Worm (Caenorhabditis elegans) whole organism, L1 larva: Measurements from ENCODE around the gene elt-6.
A peak's percentile ranks its signal among the peaks of the same experiment; 100 is the strongest.

Experiments
- C04F5.9 ChIP-seq: sonication (generic microtip); optimal IDR thresholded peaks from 2 replicates; lab custom pipeline; 2016; ENCODE audit warnings: missing genetic modification characterization, missing compliant biosample characterization
- C34B4.2 ChIP-seq: sonication (generic microtip); optimal IDR thresholded peaks from 2 replicates; lab custom pipeline; 2017; ENCODE audit warnings: mild to moderate bottlenecking, missing genetic modification characterization, missing compliant biosample characterization
- aha-1 ChIP-seq: fragments of 150-350 bp; optimal IDR thresholded peaks from 2 replicates; lab custom pipeline; 2014; ENCODE audit warnings: missing biosample characterization, missing genetic modification characterization
- alr-1 ChIP-seq: fragments of 200-800 bp; sonication (Bioruptor generic); optimal IDR thresholded peaks from 2 replicates; lab custom pipeline; 2018; ENCODE audit warnings: borderline replicate concordance, mild to moderate bottlenecking, missing genetic modification characterization, missing compliant biosample characterization
- ama-1 ChIP-seq: fragments of 150-350 bp; optimal IDR thresholded peaks from 2 replicates; lab custom pipeline; 2014
- ceh-8 ChIP-seq: fragments of 200-800 bp; sonication (Bioruptor generic); optimal IDR thresholded peaks from 2 replicates; lab custom pipeline; 2018; ENCODE audit warnings: mild to moderate bottlenecking, missing genetic modification characterization, moderate library complexity, missing compliant biosample characterization
- ceh-82 ChIP-seq, 3 experiments: fragments of 150-350 bp in 1 of 3; sonication (generic microtip) in 2 of 3; optimal IDR thresholded peaks; 2 replicates each; lab custom pipeline; 2014 to 2017; ENCODE audit warnings: missing biosample characterization in 3 of 3, missing genetic modification characterization in 3 of 3
- ceh-88 ChIP-seq: fragments of 200-800 bp; sonication (Bioruptor generic); IDR thresholded peaks from 2 replicates; pipeline ENCODE4 v1.3.6; 2022; ENCODE audit warnings: missing genetic modification characterization, missing compliant biosample characterization
- ces-1 ChIP-seq: fragments of 150-350 bp; optimal IDR thresholded peaks from 2 replicates; lab custom pipeline; 2014; ENCODE audit warnings: missing biosample characterization, missing genetic modification reagents, missing genetic modification characterization
- efl-1 ChIP-seq, 4 experiments: fragments of 150-350 bp; optimal IDR thresholded peaks in 3 of 4; peaks in 1 of 4; 1 replicate in 1 of 4; 2 replicates in 3 of 4; lab custom pipeline; 2014; ENCODE audit warnings: missing biosample characterization in 2 of 4, missing genetic modification characterization in 2 of 4, missing genetic modification reagents in 2 of 4
- efl-3 ChIP-seq: fragments of 200-800 bp; sonication (Bioruptor generic); optimal IDR thresholded peaks from 2 replicates; lab custom pipeline; 2018; ENCODE audit warnings: mild to moderate bottlenecking, missing genetic modification characterization, missing compliant biosample characterization
- elt-2 ChIP-seq: sonication (generic microtip); optimal IDR thresholded peaks from 2 replicates; lab custom pipeline; 2016; ENCODE audit warnings: missing genetic modification characterization, mild to moderate bottlenecking, inconsistent platforms, missing compliant biosample characterization, missing genetic modification reagents
- elt-3 ChIP-seq, 6 experiments: fragments of 150-350 bp in 1 of 6; sonication (generic microtip); optimal IDR thresholded peaks; 2 replicates each; lab custom pipeline; 2017 to 2018; ENCODE audit warnings: missing biosample characterization in 6 of 6, missing genetic modification characterization in 6 of 6, inconsistent platforms in 1 of 6
- ets-5 ChIP-seq: fragments of 200-800 bp; sonication (Bioruptor generic); IDR thresholded peaks from 2 replicates; pipeline ENCODE4 v1.3.6; 2022; ENCODE audit warnings: missing genetic modification characterization, missing compliant biosample characterization
- fkh-10 ChIP-seq: sonication (generic microtip); optimal IDR thresholded peaks from 2 replicates; lab custom pipeline; 2017; ENCODE audit warnings: missing biosample characterization, missing genetic modification reagents, missing genetic modification characterization
- fkh-4 ChIP-seq: sonication (generic microtip); optimal IDR thresholded peaks from 2 replicates; lab custom pipeline; 2016; ENCODE audit warnings: missing compliant biosample characterization, missing genetic modification characterization, borderline replicate concordance
- fos-1 ChIP-seq: fragments of 150-350 bp; optimal IDR thresholded peaks from 2 replicates; lab custom pipeline; 2014; ENCODE audit warnings: missing biosample characterization, missing genetic modification characterization
- hlh-17 ChIP-seq: fragments of 200-800 bp; sonication (Bioruptor generic); optimal IDR thresholded peaks from 2 replicates; lab custom pipeline; 2018; ENCODE audit warnings: missing genetic modification characterization, mild to moderate bottlenecking, missing compliant biosample characterization, moderate library complexity, borderline replicate concordance
- irx-1 ChIP-seq: sonication (generic microtip); optimal IDR thresholded peaks from 2 replicates; lab custom pipeline; 2016; ENCODE audit warnings: missing genetic modification characterization, missing compliant biosample characterization
- isw-1 ChIP-seq: fragments of 200-800 bp; sonication (Bioruptor generic); IDR thresholded peaks from 2 replicates; pipeline ENCODE4 v1.3.6; 2022; ENCODE audit warnings: missing genetic modification characterization, missing compliant biosample characterization
- jun-1 ChIP-seq: fragments of 150-350 bp; optimal IDR thresholded peaks from 2 replicates; lab custom pipeline; 2014; ENCODE audit warnings: missing biosample characterization, missing genetic modification reagents, missing genetic modification characterization
- lin-14 ChIP-seq: fragments of 200-800 bp; sonication (Bioruptor generic); optimal IDR thresholded peaks from 2 replicates; lab custom pipeline; 2018; ENCODE audit warnings: mild to moderate bottlenecking, missing genetic modification characterization, moderate library complexity, missing compliant biosample characterization
- lin-35 ChIP-seq, 2 experiments: fragments of 150-350 bp; optimal IDR thresholded peaks; 2 replicates each; lab custom pipeline; 2014; ENCODE audit warnings: missing biosample characterization in 2 of 2, missing genetic modification characterization in 2 of 2, missing genetic modification reagents in 2 of 2
- lsy-2 ChIP-seq, 2 experiments: fragments of 150-350 bp; optimal IDR thresholded peaks; 2 replicates each; lab custom pipeline; 2014; ENCODE audit warnings: missing biosample characterization in 2 of 2, missing genetic modification characterization in 2 of 2
- mdl-1 ChIP-seq, 2 experiments: fragments of 150-350 bp; optimal IDR thresholded peaks; 2 replicates each; lab custom pipeline; 2014 to 2017; ENCODE audit warnings: missing biosample characterization in 2 of 2, missing genetic modification characterization in 2 of 2, inconsistent platforms in 1 of 2
- mep-1 ChIP-seq: fragments of 150-350 bp; optimal IDR thresholded peaks from 2 replicates; lab custom pipeline; 2014; ENCODE audit warnings: missing biosample characterization, missing genetic modification characterization
- nhr-19 ChIP-seq: fragments of 200-800 bp; sonication (Bioruptor generic); conservative IDR thresholded peaks from 2 replicates; pipeline ENCODE4 v1.3.6; 2022; ENCODE audit warnings: missing genetic modification characterization, missing compliant biosample characterization
- nhr-20 ChIP-seq: sonication (generic microtip); optimal IDR thresholded peaks from 2 replicates; lab custom pipeline; 2016; ENCODE audit warnings: mild to moderate bottlenecking, missing genetic modification characterization, missing compliant biosample characterization
- nhr-237 ChIP-seq: fragments of 150-350 bp; optimal IDR thresholded peaks from 2 replicates; lab custom pipeline; 2014; ENCODE audit warnings: missing biosample characterization, missing genetic modification characterization
- nhr-71 ChIP-seq: sonication (generic microtip); optimal IDR thresholded peaks from 2 replicates; lab custom pipeline; 2016; ENCODE audit warnings: mild to moderate bottlenecking, missing genetic modification characterization, moderate library complexity, missing compliant biosample characterization
- nhr-76 ChIP-seq: sonication (generic microtip); optimal IDR thresholded peaks from 2 replicates; lab custom pipeline; 2017; ENCODE audit warnings: missing biosample characterization, missing genetic modification characterization
- nhr-90 ChIP-seq: sonication (generic microtip); optimal IDR thresholded peaks from 2 replicates; lab custom pipeline; 2016; ENCODE audit warnings: mild to moderate bottlenecking, missing genetic modification characterization, missing compliant biosample characterization; ENCODE audit not compliant: poor library complexity
- pag-3 ChIP-seq: sonication (generic microtip); optimal IDR thresholded peaks from 2 replicates; lab custom pipeline; 2017; ENCODE audit warnings: missing genetic modification characterization, mild to moderate bottlenecking, missing compliant biosample characterization, antibody characterized with exemption, borderline replicate concordance; ENCODE audit not compliant: insufficient read depth
- pax-3 ChIP-seq: fragments of 200-800 bp; sonication (Bioruptor generic); optimal IDR thresholded peaks from 2 replicates; lab custom pipeline; 2018; ENCODE audit warnings: mild to moderate bottlenecking, missing genetic modification characterization, moderate library complexity, missing compliant biosample characterization
- pqm-1 ChIP-seq: sonication (generic microtip); optimal IDR thresholded peaks from 3 replicates; lab custom pipeline; 2017; ENCODE audit warnings: missing biosample characterization, missing genetic modification characterization
- skn-1 ChIP-seq: fragments of 150-350 bp; optimal IDR thresholded peaks from 2 replicates; lab custom pipeline; 2014; ENCODE audit warnings: missing biosample characterization, missing genetic modification characterization
- snpc-4 ChIP-seq: fragments of 150-350 bp; optimal IDR thresholded peaks from 2 replicates; lab custom pipeline; 2014; ENCODE audit warnings: missing biosample characterization, missing genetic modification characterization
- snu-23 ChIP-seq: sonication (generic microtip); optimal IDR thresholded peaks from 2 replicates; lab custom pipeline; 2016; ENCODE audit warnings: missing genetic modification characterization, missing compliant biosample characterization
- sox-4 ChIP-seq: sonication (generic microtip); optimal IDR thresholded peaks from 2 replicates; lab custom pipeline; 2016; ENCODE audit warnings: missing genetic modification characterization, missing compliant biosample characterization
- sptf-1 ChIP-seq: fragments of 150-350 bp; optimal IDR thresholded peaks from 2 replicates; lab custom pipeline; 2014; ENCODE audit warnings: missing biosample characterization, missing genetic modification characterization
- sup-37 ChIP-seq: fragments of 200-800 bp; sonication (Bioruptor generic); optimal IDR thresholded peaks from 2 replicates; lab custom pipeline; 2018; ENCODE audit warnings: mild to moderate bottlenecking, missing genetic modification characterization, missing compliant biosample characterization
- swsn-7 ChIP-seq: sonication (generic microtip); optimal IDR thresholded peaks from 2 replicates; lab custom pipeline; 2016; ENCODE audit warnings: missing genetic modification characterization, missing compliant biosample characterization
- tbx-2 ChIP-seq: sonication (generic microtip); optimal IDR thresholded peaks from 2 replicates; lab custom pipeline; 2016; ENCODE audit warnings: missing genetic modification characterization, missing compliant biosample characterization
- unc-130 ChIP-seq: fragments of 150-350 bp; optimal IDR thresholded peaks from 2 replicates; lab custom pipeline; 2017; ENCODE audit warnings: missing biosample characterization, missing genetic modification characterization, inconsistent platforms
- xbp-1 ChIP-seq: sonication (generic microtip); optimal IDR thresholded peaks from 2 replicates; lab custom pipeline; 2016; ENCODE audit warnings: missing genetic modification characterization, missing compliant biosample characterization
- zag-1 ChIP-seq: fragments of 150-350 bp; optimal IDR thresholded peaks from 2 replicates; lab custom pipeline; 2014; ENCODE audit warnings: missing biosample characterization, missing genetic modification characterization

elt-6 gene

DNA sequence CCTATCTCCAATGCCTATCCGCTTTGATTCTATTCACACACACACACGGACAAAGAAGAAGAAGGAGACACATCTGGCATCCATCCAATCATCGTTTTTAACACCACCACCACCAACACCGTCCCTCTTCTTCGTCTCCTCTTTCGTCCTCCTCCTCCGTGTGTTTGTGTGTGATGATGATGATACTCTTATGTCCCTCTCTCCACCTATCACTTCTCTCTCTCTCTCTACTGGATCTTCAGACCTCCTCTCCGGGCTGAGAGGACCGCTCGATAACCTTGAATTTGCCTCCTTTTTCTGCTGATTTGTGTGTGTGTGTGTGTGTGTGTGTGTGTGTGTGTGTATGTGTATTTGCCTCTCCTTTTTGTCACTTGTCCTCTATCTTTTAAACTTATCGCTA, 16.8 kb upstream of the elt-6 start (continued):
- TF ChIP-seq pqm-1 (tag; lab: Kevin White, UChicago) (no peak), nhr-20 (peak; percentile 32), C34B4.2 (tag; lab: Kevin White, UChicago) (no peak), nhr-90 (tag; lab: Kevin White, UChicago) (peak; percentile 27), nhr-76 (no peak), C04F5.9 (no peak), snpc-4 (no peak), ceh-88 (GFP tag; lab: Robert Waterston, UW) (no peak), ces-1 (GFP tag; lab: Kevin White, UChicago) (no peak), sox-4 (tag; lab: Kevin White, UChicago) (no peak), irx-1 (tag; lab: Kevin White, UChicago) (no peak), ceh-82 (tag; optimal IDR thresholded peaks at IDR 0.05; lab: Kevin White, UChicago) (no peak), isw-1 (GFP tag; lab: Robert Waterston, UW) (no peak), unc-130 (tag; lab: Kevin White, UChicago) (no peak), elt-2 (tag; lab: Kevin White, UChicago) (no peak), lin-35 (GFP tag; optimal IDR thresholded peaks at IDR 0.05; lab: Kevin White, UChicago) (peak in 1 of 2 experiments; percentile 15), fkh-4 (peak; percentile 10), ets-5 (no peak), nhr-19 (GFP tag; lab: Robert Waterston, UW) (no peak), fos-1 (tag; lab: Kevin White, UChicago) (no peak), nhr-237 (tag; lab: Kevin White, UChicago) (no peak), swsn-7 (peak; percentile 21), pag-3 (no peak), skn-1 (no peak), mep-1 (peak; percentile 41), fkh-10 (no peak), ceh-8 (no peak), elt-3 (tag; optimal IDR thresholded peaks at IDR 0.05; lab: Kevin White, UChicago) (no peak), hlh-17 (GFP tag; lab: Kevin White, UChicago) (no peak), ama-1 (no peak), sptf-1 (tag; lab: Kevin White, UChicago) (no peak), snu-23 (GFP tag; lab: Kevin White, UChicago) (peak; percentile 60), alr-1 (tag; lab: Kevin White, UChicago) (no peak), nhr-71 (tag; lab: Kevin White, UChicago) (peak; percentile 47), jun-1 (no peak), efl-1 (optimal IDR thresholded peaks at IDR 0.05; lab: Kevin White, UChicago) (no peak), efl-1 (GFP tag; optimal IDR thresholded peaks at IDR 0.05 in 1 of 2; lab: Kevin White, UChicago) (no peak), aha-1 (tag; lab: Kevin White, UChicago) (no peak), zag-1 (tag; lab: Kevin White, UChicago) (no peak), tbx-2 (no peak), lin-14 (GFP tag; lab: Kevin White, UChicago) (peak; percentile 64), mdl-1 (tag; optimal IDR thresholded peaks at IDR 0.05; lab: Kevin White, UChicago) (no peak), pax-3 (tag; lab: Kevin White, UChicago) (no peak), efl-3 (GFP tag; lab: Kevin White, UChicago) (no peak)

DNA sequence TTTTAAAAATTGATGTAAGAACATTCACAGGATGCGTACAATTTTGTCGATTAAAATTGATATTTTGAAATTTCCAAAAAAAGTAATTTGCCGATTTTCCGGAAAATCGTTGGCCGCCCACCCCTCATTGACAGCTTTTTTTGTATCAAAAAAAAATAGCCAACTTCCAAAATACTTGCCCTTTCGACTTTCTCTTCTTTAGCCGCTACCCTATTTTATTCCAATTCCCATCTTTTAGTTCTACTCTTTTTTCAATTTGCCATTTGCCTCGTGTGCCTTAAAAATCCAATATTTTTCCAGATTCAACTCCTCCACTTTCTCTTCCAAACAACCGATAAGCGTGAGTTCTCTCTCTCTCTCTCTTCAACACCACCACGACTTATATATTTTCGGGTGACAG, 15.8 kb upstream of the elt-6 start, which contains the start of gene egl-18:
egl-18 (plus strand) TSS at position 301 of the 400 bp plus-strand sequence.
- TF ChIP-seq jun-1 (no peak), lsy-2 (tag; optimal IDR thresholded peaks at IDR 0.05; lab: Kevin White, UChicago) (no peak), aha-1 (tag; lab: Kevin White, UChicago) (no peak), sup-37 (GFP tag; lab: Kevin White, UChicago) (no peak), xbp-1 (tag; lab: Kevin White, UChicago) (no peak), sox-4 (tag; lab: Kevin White, UChicago) (no peak)
